Worm (Caenorhabditis elegans): ENCODE measurements around the gene B0454.8.

B0454.8 gene

ce11 chrII:3048378-3048777 is 5.1 kb upstream of the B0454.8 start, which contains the start of gene sri-28:
Gene sri-28, plus strand, starts transcription at chrII:3048678.
- no peak for TF ChIP-seq nhr-6 (tag; optimal IDR thresholded peaks at IDR 0.05)
- no peak for TF ChIP-seq snpc-4 (tag; optimal IDR thresholded peaks at IDR 0.05)
- TF ChIP-seq aha-1 (tag) = no peak
- TF ChIP-seq cey-2 (tag; optimal IDR thresholded peaks at IDR 0.05; ENCODE audit: borderline replicate concordance, insufficient read depth) = no peak
- no peak for TF ChIP-seq ceh-62 (tag; optimal IDR thresholded peaks at IDR 0.05)
- TF ChIP-seq mes-2 (tag; optimal IDR thresholded peaks at IDR 0.05; ENCODE audit: poor library complexity, severe bottlenecking) = no peak
- TF ChIP-seq ztf-7 (tag; optimal IDR thresholded peaks at IDR 0.05) = no peak
- no peak for TF ChIP-seq lin-1 (GFP tag; IDR thresholded peaks at IDR 0.05)
- TF ChIP-seq vab-7 (GFP tag; IDR thresholded peaks at IDR 0.05) = no peak
- TF ChIP-seq daf-12 (tag; optimal IDR thresholded peaks at IDR 0.05) = no peak
- TF ChIP-seq fkh-10 (GFP tag; optimal IDR thresholded peaks at IDR 0.05) = no peak
- TF ChIP-seq ceh-44 (GFP tag; IDR thresholded peaks at IDR 0.05) = no peak
- TF ChIP-seq ZK337.2 (GFP tag; IDR thresholded peaks at IDR 0.05) = no peak
- TF ChIP-seq egl-27 (tag; optimal IDR thresholded peaks at IDR 0.05) = no peak
- no peak for TF ChIP-seq aly-2 (tag; optimal IDR thresholded peaks at IDR 0.05)
- TF ChIP-seq hmg-1.1 (GFP tag; IDR thresholded peaks at IDR 0.05) = no peak
- no peak for TF ChIP-seq tra-1 (GFP tag; IDR thresholded peaks at IDR 0.05)

- TF ChIP-seq nhr-11 (tag; optimal IDR thresholded peaks at IDR 0.05) (no peak), Y5F2A.4 (GFP tag; optimal IDR thresholded peaks at IDR 0.05) (no peak), unc-62 (GFP tag; optimal IDR thresholded peaks at IDR 0.05 in 1 of 2) (peak in 1 of 2 experiments; percentile 87), unc-62 (tag; optimal IDR thresholded peaks at IDR 0.05) (no peak), hmg-1.1 (GFP tag; IDR thresholded peaks at IDR 0.05) (no peak), pqm-1 (tag; optimal IDR thresholded peaks at IDR 0.05) (no peak), nhr-10 (tag; optimal IDR thresholded peaks at IDR 0.05) (no peak), ceh-44 (GFP tag; IDR thresholded peaks at IDR 0.05) (no peak), mes-2 (tag; optimal IDR thresholded peaks at IDR 0.05; ENCODE audit: poor library complexity, severe bottlenecking) (no peak)
These were observed 2.6 kb upstream of the B0454.8 start, which contains the start of gene sri-30 for ce11 chrII:3045875-3046274. Gene sri-30, plus strand, starts transcription at chrII:3046175.

ce11 chrII:3045422-3045821 is 2.2 kb upstream of the B0454.8 start:
- TF ChIP-seq egl-43 (GFP tag; IDR thresholded peaks at IDR 0.05) (peak; percentile 25; the same call in 1 of the 2 replicates), lin-38 (GFP tag; IDR thresholded peaks at IDR 0.05) (no peak), set-16 (GFP tag; IDR thresholded peaks at IDR 0.05) (peak; percentile 84)

ce11 chrII:3044023-3044422 is 765 bp upstream of the B0454.8 start, which contains the start of gene sri-29:
Gene sri-29, plus strand, starts transcription at chrII:3044323.
- TF ChIP-seq unc-62 (GFP tag; optimal IDR thresholded peaks at IDR 0.05 in 1 of 2) = peak in 1 of 2 experiments; percentile 13
- TF ChIP-seq unc-62 (tag; optimal IDR thresholded peaks at IDR 0.05) = no peak
- TF ChIP-seq F26F4.8 (GFP tag; conservative IDR thresholded peaks at IDR 0.05) = no peak

- TF ChIP-seq ceh-44 (GFP tag; IDR thresholded peaks at IDR 0.05) (no peak), lin-15B (tag; optimal IDR thresholded peaks at IDR 0.05) (no peak), nhr-25 (tag; optimal IDR thresholded peaks at IDR 0.05; ENCODE audit: borderline replicate concordance, insufficient read depth) (no peak), F10B5.3 (tag; optimal IDR thresholded peaks at IDR 0.05) (no peak), jun-1 (tag; optimal IDR thresholded peaks at IDR 0.05) (no peak), attf-4 (tag; optimal IDR thresholded peaks at IDR 0.05) (no peak), hlh-30 (tag; optimal IDR thresholded peaks at IDR 0.05; ENCODE audit: insufficient read depth) (no peak), spr-1 (tag; optimal IDR thresholded peaks at IDR 0.05) (no peak), nhr-77 (tag; optimal IDR thresholded peaks at IDR 0.05) (no peak), ces-1 (GFP tag; optimal IDR thresholded peaks at IDR 0.05) (no peak), nhr-28 (tag; optimal IDR thresholded peaks at IDR 0.05) (no peak), zfp-3 (GFP tag; conservative IDR thresholded peaks at IDR 0.05) (no peak), daf-16 (GFP tag; optimal IDR thresholded peaks at IDR 0.05) (no peak), daf-16 (tag; optimal IDR thresholded peaks at IDR 0.05) (no peak), T26A8.4 (GFP tag; IDR thresholded peaks at IDR 0.05) (no peak)
These were observed 4.8 kb downstream of the B0454.8 start, which contains the start of the genes B0454.26 and B0454.5 for ce11 chrII:3038453-3038909. Gene B0454.26, minus strand, starts transcription at chrII:3038553. Gene B0454.5, plus strand, starts transcription at chrII:3038859.

Data from whole organism, L4 larva.